Worm (Caenorhabditis elegans) whole organism, early embryonic: ENCODE measurements around the gene T04F8.7.

Source experiments
- B0310.2 ChIP-seq: sonication (generic microtip); optimal IDR thresholded peaks from 2 replicates; lab custom pipeline; 2016; ENCODE audit warnings: mild to moderate bottlenecking, missing genetic modification characterization, missing compliant biosample characterization
- F13C5.2 ChIP-seq: sonication (generic microtip); optimal IDR thresholded peaks from 2 replicates; lab custom pipeline; 2017; ENCODE audit warnings: mild to moderate bottlenecking, missing genetic modification characterization, inconsistent platforms, missing compliant biosample characterization
- aly-1 ChIP-seq: sonication (generic microtip); optimal IDR thresholded peaks from 2 replicates; lab custom pipeline; 2016; ENCODE audit warnings: missing genetic modification characterization, missing compliant biosample characterization
- ama-1 ChIP-seq: fragments of 150-350 bp; optimal IDR thresholded peaks from 2 replicates; lab custom pipeline; 2014
- ceh-13 ChIP-seq: fragments of 200-800 bp; sonication (Bioruptor generic); optimal IDR thresholded peaks from 2 replicates; lab custom pipeline; 2018; ENCODE audit warnings: mild to moderate bottlenecking, missing genetic modification characterization, missing compliant biosample characterization
- ceh-36 ChIP-seq: sonication (generic microtip); optimal IDR thresholded peaks from 2 replicates; lab custom pipeline; 2016; ENCODE audit warnings: missing genetic modification characterization, inconsistent platforms, missing compliant biosample characterization
- ets-7 ChIP-seq: sonication (generic microtip); optimal IDR thresholded peaks from 2 replicates; lab custom pipeline; 2016; ENCODE audit warnings: missing genotype, missing genetic modification characterization, missing compliant biosample characterization
- flt-1 ChIP-seq: fragments of 200-800 bp; sonication (Bioruptor generic); IDR thresholded peaks from 2 replicates; pipeline ENCODE4 v1.3.6; 2022; ENCODE audit warnings: missing genetic modification characterization, missing compliant biosample characterization
- hmbx-1 ChIP-seq: sonication (generic microtip); optimal IDR thresholded peaks from 2 replicates; lab custom pipeline; 2016; ENCODE audit warnings: mild to moderate bottlenecking, missing genetic modification characterization, missing compliant biosample characterization
- hmg-4 ChIP-seq: fragments of 200-800 bp; sonication (Bioruptor generic); optimal IDR thresholded peaks from 2 replicates; lab custom pipeline; 2018; ENCODE audit warnings: mild to moderate bottlenecking, missing genetic modification characterization, missing compliant biosample characterization
- hnd-1 ChIP-seq: sonication (generic microtip); optimal IDR thresholded peaks from 2 replicates; lab custom pipeline; 2016; ENCODE audit warnings: missing genetic modification characterization, missing compliant biosample characterization
- pes-1 ChIP-seq: fragments of 200-800 bp; sonication (Bioruptor generic); IDR thresholded peaks from 2 replicates; pipeline ENCODE4 v1.3.6; 2022; ENCODE audit warnings: missing genetic modification reagents, missing genetic modification characterization, missing compliant biosample characterization
- scrt-1 ChIP-seq: fragments of 200-800 bp; sonication (Bioruptor generic); IDR thresholded peaks from 2 replicates; pipeline ENCODE4 v1.3.6; 2022; ENCODE audit warnings: missing genetic modification characterization, missing compliant biosample characterization
- sea-1 ChIP-seq: fragments of 200-800 bp; sonication (Bioruptor generic); conservative IDR thresholded peaks from 2 replicates; pipeline ENCODE4 v1.3.6; 2022; ENCODE audit warnings: missing genetic modification characterization, missing compliant biosample characterization
- tbx-11 ChIP-seq: fragments of 200-800 bp; sonication (Bioruptor generic); IDR thresholded peaks from 2 replicates; pipeline ENCODE4 v1.3.6; 2022; ENCODE audit warnings: missing genetic modification characterization, missing compliant biosample characterization
- tbx-37 ChIP-seq: fragments of 200-800 bp; sonication (Bioruptor generic); conservative IDR thresholded peaks from 2 replicates; pipeline ENCODE4 v1.3.6; 2022; ENCODE audit warnings: missing genetic modification reagents, missing genetic modification characterization, missing compliant biosample characterization
- tra-4 ChIP-seq: sonication (generic microtip); optimal IDR thresholded peaks from 2 replicates; lab custom pipeline; 2017; ENCODE audit warnings: missing genetic modification characterization, missing compliant biosample characterization

The T04F8.7 gene

ce11 chrX:11690014-11690591 is 9.3 kb upstream of the T04F8.7 start, which contains the start of the genes C44C10.10 and C44C10.5:
C44C10.10 (plus strand) TSS chrX:11690314.
C44C10.5 (plus strand) TSS chrX:11690541.
- no peak for TF ChIP-seq F13C5.2
- TF ChIP-seq tra-4 (tag; lab: Kevin White, UChicago) = no peak
- TF ChIP-seq tbx-11 (GFP tag; lab: Robert Waterston, UW) = no peak
- TF ChIP-seq ceh-13 (GFP tag; lab: Kevin White, UChicago) = no peak

ce11 chrX:11687836-11688319 is 7.1 kb upstream of the T04F8.7 start, which contains the start of gene C44C10.7:
C44C10.7 (minus strand) TSS chrX:11688269.
- TF ChIP-seq ama-1 (lab: Kevin White, UChicago) (no peak), ceh-13 (GFP tag; lab: Kevin White, UChicago) (no peak), aly-1 (tag; lab: Kevin White, UChicago) (no peak), F13C5.2 (no peak), scrt-1 (GFP tag; lab: Robert Waterston, UW) (no peak), tbx-11 (GFP tag; lab: Robert Waterston, UW) (no peak), flt-1 (no peak), ets-7 (tag; lab: Kevin White, UChicago) (no peak), hnd-1 (tag; lab: Kevin White, UChicago) (no peak), ceh-36 (tag; lab: Kevin White, UChicago) (no peak), sea-1 (GFP tag; lab: Robert Waterston, UW) (no peak), hmg-4 (GFP tag; lab: Kevin White, UChicago) (no peak), tra-4 (tag; lab: Kevin White, UChicago) (no peak), B0310.2 (tag; lab: Kevin White, UChicago) (no peak), pes-1 (GFP tag; lab: Robert Waterston, UW) (no peak), hmbx-1 (no peak), tbx-37 (GFP tag; lab: Robert Waterston, UW) (no peak)

- no peak for TF ChIP-seq hnd-1 (tag; lab: Kevin White, UChicago)
- TF ChIP-seq ets-7 (tag; lab: Kevin White, UChicago) = no peak
- no peak for TF ChIP-seq B0310.2 (tag; lab: Kevin White, UChicago)
- no peak for TF ChIP-seq pes-1 (GFP tag; lab: Robert Waterston, UW)
- TF ChIP-seq tbx-11 (GFP tag; lab: Robert Waterston, UW) = no peak
- no peak for TF ChIP-seq ceh-36 (tag; lab: Kevin White, UChicago)
- no peak for TF ChIP-seq ceh-13 (GFP tag; lab: Kevin White, UChicago)
- no peak for TF ChIP-seq hmg-4 (GFP tag; lab: Kevin White, UChicago)
- no peak for TF ChIP-seq flt-1
- TF ChIP-seq hmbx-1 = no peak
- TF ChIP-seq scrt-1 (GFP tag; lab: Robert Waterston, UW) = no peak
- TF ChIP-seq ama-1 (lab: Kevin White, UChicago) = no peak
- TF ChIP-seq F13C5.2 = no peak
- no peak for TF ChIP-seq tra-4 (tag; lab: Kevin White, UChicago)
- TF ChIP-seq tbx-37 (GFP tag; lab: Robert Waterston, UW) = no peak
- TF ChIP-seq sea-1 (GFP tag; lab: Robert Waterston, UW) = no peak
- no peak for TF ChIP-seq aly-1 (tag; lab: Kevin White, UChicago)
Measured at ce11 chrX:11684261-11684660, 3.5 kb upstream of the T04F8.7 start, which contains the start of gene hnd-1. hnd-1 (plus strand) TSS chrX:11684561.

ce11 chrX:11679211-11679977 is 1.4 kb downstream of the T04F8.7 start:
- TF ChIP-seq tbx-37 (GFP tag; lab: Robert Waterston, UW) (no peak), hmg-4 (GFP tag; lab: Kevin White, UChicago) (no peak), B0310.2 (tag; lab: Kevin White, UChicago) (no peak), pes-1 (GFP tag; lab: Robert Waterston, UW) (no peak), flt-1 (no peak), hnd-1 (tag; lab: Kevin White, UChicago) (no peak), aly-1 (tag; lab: Kevin White, UChicago) (no peak), ceh-13 (GFP tag; lab: Kevin White, UChicago) (no peak), tra-4 (tag; lab: Kevin White, UChicago) (no peak), sea-1 (GFP tag; lab: Robert Waterston, UW) (no peak), hmbx-1 (no peak), F13C5.2 (no peak), scrt-1 (GFP tag; lab: Robert Waterston, UW) (no peak)

ce11 chrX:11675573-11675972 is 5.2 kb downstream of the T04F8.7 start:
- TF ChIP-seq F13C5.2 (no peak), ama-1 (lab: Kevin White, UChicago) (no peak), sea-1 (GFP tag; lab: Robert Waterston, UW) (0 out of 2 replicates have a peak, but pooled peaks have one; percentile 23), flt-1 (no peak)

- TF ChIP-seq hnd-1 (tag; lab: Kevin White, UChicago) (no peak), pes-1 (GFP tag; lab: Robert Waterston, UW) (no peak), tbx-37 (GFP tag; lab: Robert Waterston, UW) (no peak), ama-1 (lab: Kevin White, UChicago) (no peak), aly-1 (tag; lab: Kevin White, UChicago) (no peak), hmbx-1 (no peak), ceh-13 (GFP tag; lab: Kevin White, UChicago) (no peak), ets-7 (tag; lab: Kevin White, UChicago) (no peak), hmg-4 (GFP tag; lab: Kevin White, UChicago) (no peak), tra-4 (tag; lab: Kevin White, UChicago) (no peak), flt-1 (no peak), F13C5.2 (no peak), B0310.2 (tag; lab: Kevin White, UChicago) (no peak), scrt-1 (GFP tag; lab: Robert Waterston, UW) (no peak), tbx-11 (GFP tag; lab: Robert Waterston, UW) (no peak), sea-1 (GFP tag; lab: Robert Waterston, UW) (no peak), ceh-36 (tag; lab: Kevin White, UChicago) (no peak)
Measured at ce11 chrX:11673063-11673759, 7.6 kb downstream of the T04F8.7 start.
